Fruit fly (Drosophila melanogaster): Measurements from ENCODE around the gene ush.

ush gene

dm6 chr2L:512028-512427, 36.0 kb downstream of the ush start (continued):
- TF ChIP-seq eve (GFP tag; optimal IDR thresholded peaks at IDR 0.05) (peak in 1 of 2 experiments; percentile 65), Doc2 (GFP tag; IDR thresholded peaks at IDR 0.05) (no peak), slp2 (GFP tag; optimal IDR thresholded peaks at IDR 0.05) (no peak), lov (optimal IDR thresholded peaks at IDR 0.05) (no peak), lov (GFP tag; IDR thresholded peaks at IDR 0.05) (no peak), nom (GFP tag; optimal IDR thresholded peaks at IDR 0.05) (no peak), gt (GFP tag; IDR thresholded peaks at IDR 0.05) (no peak), CG3407 (GFP tag; optimal IDR thresholded peaks at IDR 0.05) (peak; percentile 43), E2f2 (GFP tag; IDR thresholded peaks at IDR 0.05) (peak; percentile 36; the same call in 1 of the 2 replicates), CG9727 (GFP tag; optimal IDR thresholded peaks at IDR 0.05) (peak; percentile 60), CG9817 (tag; optimal IDR thresholded peaks at IDR 0.05) (peak; percentile 27), CG13296 (GFP tag; optimal IDR thresholded peaks at IDR 0.05) (no peak), CG7556 (GFP tag; optimal IDR thresholded peaks at IDR 0.05) (peak; percentile 50), insv (GFP tag; optimal IDR thresholded peaks at IDR 0.05) (no peak), CG3995 (GFP tag; optimal IDR thresholded peaks at IDR 0.05) (no peak), Abd-B (GFP tag; optimal IDR thresholded peaks at IDR 0.05) (peak; percentile 2), Side (GFP tag; optimal IDR thresholded peaks at IDR 0.05) (no peak), aop (GFP tag; IDR thresholded peaks at IDR 0.05) (no peak), Oli (tag; optimal IDR thresholded peaks at IDR 0.05) (peak; percentile 74), Optix (GFP tag; IDR thresholded peaks at IDR 0.05) (peak; percentile 17; the same call in 1 of the 3 replicates), CG1832 (GFP tag; optimal IDR thresholded peaks at IDR 0.05) (no peak), ewg (GFP tag; optimal IDR thresholded peaks at IDR 0.05) (peak; percentile 46), Tbp (GFP tag; optimal IDR thresholded peaks at IDR 0.05) (no peak), CG4424 (GFP tag; optimal IDR thresholded peaks at IDR 0.05) (peak; percentile 45), repo (GFP tag; optimal IDR thresholded peaks at IDR 0.05) (no peak), al (GFP tag; IDR thresholded peaks at IDR 0.05) (no peak), C15 (GFP tag; IDR thresholded peaks at IDR 0.05) (no peak), bsh (GFP tag; optimal IDR thresholded peaks at IDR 0.05) (peak in 1 of 2 experiments; percentile 81), Mad (GFP tag; optimal IDR thresholded peaks at IDR 0.05) (no peak), CG1603 (tag; optimal IDR thresholded peaks at IDR 0.05) (peak; percentile 57), NC2β (GFP tag; optimal IDR thresholded peaks at IDR 0.05) (no peak), CG6272 (GFP tag; IDR thresholded peaks at IDR 0.05) (no peak), CG14441 (GFP tag; IDR thresholded peaks at IDR 0.05) (no peak), kay (GFP tag; optimal IDR thresholded peaks at IDR 0.05) (no peak), HmgZ (tag; optimal IDR thresholded peaks at IDR 0.05) (peak; percentile 38), croc (GFP tag; conservative IDR thresholded peaks at IDR 0.05) (no peak), CG8281 (tag; optimal IDR thresholded peaks at IDR 0.05) (peak; percentile 11), Myb (GFP tag; optimal IDR thresholded peaks at IDR 0.05) (no peak), sd (tag; optimal IDR thresholded peaks at IDR 0.05) (no peak), Ets65A (GFP tag) (no peak), lmd (GFP tag; IDR thresholded peaks at IDR 0.05) (peak; percentile 68), Blimp-1 (GFP tag; optimal IDR thresholded peaks at IDR 0.05) (peak; percentile 61)

dm6 chr2L:513035-513434, 37.0 kb downstream of the ush start:
- no peak for TF ChIP-seq sens-2 (GFP tag; IDR thresholded peaks at IDR 0.05)
- no peak for TF ChIP-seq CG43689 (GFP tag; IDR thresholded peaks at IDR 0.05)
- no peak for TF ChIP-seq YL-1 (GFP tag; optimal IDR thresholded peaks at IDR 0.05)
- peak; percentile 9 for TF ChIP-seq dmrt99B (tag; optimal IDR thresholded peaks at IDR 0.05)
- no peak for TF ChIP-seq CG6654 (GFP tag; optimal IDR thresholded peaks at IDR 0.05)
- no peak for TF ChIP-seq CG2116 (GFP tag; optimal IDR thresholded peaks at IDR 0.05)
- peak; percentile 52 for TF ChIP-seq Abd-B (GFP tag; optimal IDR thresholded peaks at IDR 0.05)
- TF ChIP-seq repo (GFP tag; optimal IDR thresholded peaks at IDR 0.05): no peak
- no peak for TF ChIP-seq peb (GFP tag; IDR thresholded peaks at IDR 0.05)
- no peak for TF ChIP-seq scrt (GFP tag; optimal IDR thresholded peaks at IDR 0.05)
- TF ChIP-seq CG9797 (GFP tag; optimal IDR thresholded peaks at IDR 0.05): no peak
- no peak for TF ChIP-seq CG7963 (GFP tag; IDR thresholded peaks at IDR 0.05; ENCODE audit: partially characterized antibody)
- no peak for TF ChIP-seq CG13624 (GFP tag; optimal IDR thresholded peaks at IDR 0.05)
- no peak for TF ChIP-seq CG10979 (tag; optimal IDR thresholded peaks at IDR 0.05)
- no peak for TF ChIP-seq TFAM (GFP tag; optimal IDR thresholded peaks at IDR 0.05)

Measured in whole organism, embryonic.